Fruit fly (Drosophila melanogaster) whole organism, embryonic: ENCODE results near the gene scpr-A.
A peak's percentile ranks its signal among the peaks of the same experiment; 100 is the strongest.

Experiments used
- Antp ChIP-seq: fragments of 200-800 bp; sonication (Bioruptor generic); optimal IDR thresholded peaks from 3 replicates; lab custom pipeline; 2016; ENCODE audit warnings: missing biosample characterization, missing genetic modification characterization
- Bgb ChIP-seq: fragments of 200-800 bp; sonication (Bioruptor generic); IDR thresholded peaks from 2 replicates; pipeline ENCODE4 v1.3.6; 2022; ENCODE audit warnings: missing biosample characterization, missing genetic modification characterization; ENCODE audit not compliant: partially characterized antibody
- CG10543 ChIP-seq: fragments of 200-800 bp; sonication (Bioruptor generic); optimal IDR thresholded peaks from 3 replicates; lab custom pipeline; 2017; ENCODE audit warnings: missing biosample characterization, mild to moderate bottlenecking, missing genetic modification characterization, moderate library complexity
- CG11560 ChIP-seq: fragments of 200-800 bp; sonication (Bioruptor generic); IDR thresholded peaks from 3 replicates; pipeline ENCODE4 v1.3.6; 2022; ENCODE audit warnings: missing biosample characterization, missing genetic modification characterization
- CG11696 ChIP-seq: fragments of 200-800 bp; sonication (Bioruptor generic); IDR thresholded peaks from 2 replicates; pipeline ENCODE4 v1.3.6; 2022; ENCODE audit warnings: missing biosample characterization, missing genetic modification characterization
- CG12071 ChIP-seq: fragments of 200-800 bp; sonication (Bioruptor generic); optimal IDR thresholded peaks from 3 replicates; lab custom pipeline; 2018; ENCODE audit warnings: missing biosample characterization, mild to moderate bottlenecking, missing genetic modification characterization
- CG12155 ChIP-seq: fragments of 200-800 bp; sonication (Bioruptor generic); optimal IDR thresholded peaks from 3 replicates; lab custom pipeline; 2016; ENCODE audit warnings: missing biosample characterization, missing genetic modification characterization
- CG13123 ChIP-seq: fragments of 200-800 bp; sonication (Bioruptor generic); optimal IDR thresholded peaks from 2 replicates; lab custom pipeline; 2016; ENCODE audit warnings: missing biosample characterization, missing genetic modification characterization
- CG14050 ChIP-seq: fragments of 200-800 bp; sonication (Bioruptor generic); IDR thresholded peaks from 3 replicates; pipeline ENCODE4 v1.3.6; 2022; ENCODE audit warnings: missing biosample characterization, missing genetic modification characterization
- CG15073 ChIP-seq: fragments of 200-800 bp; sonication (Bioruptor generic); optimal IDR thresholded peaks from 2 replicates; lab custom pipeline; 2016; ENCODE audit warnings: missing biosample characterization, missing genetic modification characterization
- CG15479 ChIP-seq: fragments of 200-800 bp; sonication (Bioruptor generic); optimal IDR thresholded peaks from 3 replicates; lab custom pipeline; 2019; ENCODE audit warnings: missing biosample characterization, mild to moderate bottlenecking, missing genetic modification characterization, moderate library complexity
- CG17361 ChIP-seq: fragments of 200-800 bp; sonication (Bioruptor generic); IDR thresholded peaks from 3 replicates; pipeline ENCODE4 v1.3.6; 2022; ENCODE audit warnings: missing biosample characterization, missing genetic modification characterization
- CG2678 ChIP-seq: fragments of 200-800 bp; sonication (Bioruptor generic); optimal IDR thresholded peaks from 3 replicates; lab custom pipeline; 2019; ENCODE audit warnings: missing biosample characterization, mild to moderate bottlenecking, missing genetic modification characterization, moderate library complexity
- CG31441 ChIP-seq: fragments of 200-800 bp; sonication (Bioruptor generic); IDR thresholded peaks from 2 replicates; pipeline ENCODE4 v1.3.6; 2022; ENCODE audit warnings: missing biosample characterization, missing genetic modification characterization
- CG33557 ChIP-seq: fragments of 200-800 bp; sonication (Bioruptor generic); optimal IDR thresholded peaks from 2 replicates; lab custom pipeline; 2019; ENCODE audit warnings: missing biosample characterization, mild to moderate bottlenecking, missing genetic modification characterization, moderate library complexity
- CG4360 ChIP-seq: fragments of 200-800 bp; sonication (Bioruptor generic); IDR thresholded peaks from 2 replicates; pipeline ENCODE4 v1.3.6; 2022; ENCODE audit warnings: missing biosample characterization, missing genetic modification characterization
- CG4424 ChIP-seq: fragments of 200-800 bp; sonication (Bioruptor generic); optimal IDR thresholded peaks from 3 replicates; lab custom pipeline; 2016; ENCODE audit warnings: missing biosample characterization, missing genetic modification characterization
- CG4730 ChIP-seq: fragments of 200-800 bp; sonication (Bioruptor generic); IDR thresholded peaks from 2 replicates; pipeline ENCODE4 v1.3.6; 2022; ENCODE audit warnings: missing biosample characterization, missing genetic modification characterization
- CG4854 ChIP-seq: fragments of 200-800 bp; sonication (Bioruptor generic); optimal IDR thresholded peaks from 2 replicates; lab custom pipeline; 2016; ENCODE audit warnings: missing biosample characterization, missing genetic modification characterization, inconsistent platforms
- CG6683 ChIP-seq: fragments of 200-800 bp; sonication (Bioruptor generic); optimal IDR thresholded peaks from 2 replicates; lab custom pipeline; 2017; ENCODE audit warnings: missing biosample characterization, mild to moderate bottlenecking, missing genetic modification characterization, missing genetic modification reagents
- CHES-1-like ChIP-seq: fragments of 200-800 bp; sonication (Bioruptor generic); optimal IDR thresholded peaks from 2 replicates; lab custom pipeline; 2016; ENCODE audit warnings: missing biosample characterization, missing genetic modification characterization
- Camta ChIP-seq: fragments of 200-800 bp; sonication (Bioruptor generic); optimal IDR thresholded peaks from 2 replicates; lab custom pipeline; 2016; ENCODE audit warnings: missing biosample characterization, missing genetic modification characterization
- CkIIα-i1 ChIP-seq: fragments of 200-800 bp; sonication (Bioruptor generic); IDR thresholded peaks from 2 replicates; pipeline ENCODE4 v1.3.6; 2022; ENCODE audit warnings: missing biosample characterization, missing genetic modification characterization
- CrebB ChIP-seq: fragments of 200-800 bp; sonication (Bioruptor generic); optimal IDR thresholded peaks from 3 replicates; lab custom pipeline; 2018; ENCODE audit warnings: missing biosample characterization, mild to moderate bottlenecking, missing genetic modification characterization
- Deaf1 ChIP-seq: fragments of 200-800 bp; optimal IDR thresholded peaks from 3 replicates; lab custom pipeline; 2019; ENCODE audit warnings: missing biosample characterization, mild to moderate bottlenecking, missing genetic modification characterization, moderate library complexity
- Dfd ChIP-seq, 2 experiments: fragments of >200 bp; optimal IDR thresholded peaks; 2 replicates each; lab custom pipeline; 2017; ENCODE audit warnings: missing biosample characterization in 2 of 2, missing genetic modification characterization in 2 of 2
- Doc2 ChIP-seq: fragments of 200-800 bp; sonication (Bioruptor generic); IDR thresholded peaks from 2 replicates; pipeline ENCODE4 v1.3.6; 2022; ENCODE audit warnings: missing biosample characterization, missing genetic modification characterization
- Fer3 ChIP-seq: fragments of 200-800 bp; sonication (Bioruptor generic); optimal IDR thresholded peaks from 2 replicates; lab custom pipeline; 2018; ENCODE audit warnings: missing biosample characterization, mild to moderate bottlenecking, missing genetic modification characterization, moderate library complexity
- HmgD ChIP-seq: fragments of 200-800 bp; sonication (Bioruptor generic); optimal IDR thresholded peaks from 3 replicates; lab custom pipeline; 2016; ENCODE audit warnings: missing biosample characterization, missing genetic modification characterization
- Jarid2 ChIP-seq: fragments of 200-800 bp; sonication (Bioruptor generic); optimal IDR thresholded peaks from 3 replicates; lab custom pipeline; 2017; ENCODE audit warnings: mild to moderate bottlenecking, missing biosample characterization, missing genetic modification reagents, missing genetic modification characterization
- MTF-1 ChIP-seq: fragments of 200-800 bp; sonication (Bioruptor generic); optimal IDR thresholded peaks from 2 replicates; lab custom pipeline; 2018; ENCODE audit warnings: missing biosample characterization, mild to moderate bottlenecking, missing genetic modification characterization, borderline replicate concordance
- Pdp1 ChIP-seq, 2 experiments: fragments of 200-800 bp; sonication (Bioruptor generic); optimal IDR thresholded peaks; 3 replicates each; lab custom pipeline; 2016; ENCODE audit warnings: missing biosample characterization in 2 of 2, missing genetic modification characterization in 2 of 2, mild to moderate bottlenecking in 1 of 2, moderate library complexity in 1 of 2
- Xbp1 ChIP-seq: fragments of 200-800 bp; sonication (Bioruptor generic); optimal IDR thresholded peaks from 3 replicates; lab custom pipeline; 2016; ENCODE audit warnings: missing biosample characterization, mild to moderate bottlenecking, missing genetic modification characterization
- aop ChIP-seq: fragments of 200-800 bp; sonication (Bioruptor generic); IDR thresholded peaks from 2 replicates; pipeline ENCODE4 v1.3.6; 2022; ENCODE audit warnings: missing biosample characterization, missing genetic modification characterization
- corto ChIP-seq: fragments of 200-800 bp; sonication (Bioruptor generic); optimal IDR thresholded peaks from 2 replicates; lab custom pipeline; 2016; ENCODE audit warnings: missing biosample characterization, mild to moderate bottlenecking, missing genetic modification characterization, moderate library complexity
- danr ChIP-seq: fragments of 200-800 bp; sonication (Bioruptor generic); IDR thresholded peaks from 2 replicates; pipeline ENCODE4 v1.3.6; 2022; ENCODE audit warnings: missing biosample characterization, missing genetic modification characterization
- dimm ChIP-seq: fragments of 200-800 bp; sonication (Bioruptor generic); IDR thresholded peaks from 2 replicates; pipeline ENCODE4 v1.3.6; 2022; ENCODE audit warnings: missing biosample characterization, missing genetic modification characterization
- ewg ChIP-seq: fragments of 200-800 bp; sonication (Bioruptor generic); optimal IDR thresholded peaks from 3 replicates; lab custom pipeline; 2017; ENCODE audit warnings: mild to moderate bottlenecking, missing biosample characterization, missing genetic modification reagents, missing genetic modification characterization
- fd96Cb ChIP-seq: fragments of 200-800 bp; sonication (Bioruptor generic); optimal IDR thresholded peaks from 2 replicates; lab custom pipeline; 2018; ENCODE audit warnings: missing biosample characterization, mild to moderate bottlenecking, missing genetic modification characterization, moderate library complexity
- gsb-n ChIP-seq: fragments of 200-800 bp; sonication (Bioruptor generic); optimal IDR thresholded peaks from 3 replicates; lab custom pipeline; 2018; ENCODE audit warnings: missing biosample characterization, mild to moderate bottlenecking, missing genetic modification characterization
- h ChIP-seq: fragments of >200 bp; optimal IDR thresholded peaks from 2 replicates; lab custom pipeline; 2017
- mam ChIP-seq: fragments of 200-800 bp; sonication (Bioruptor generic); optimal IDR thresholded peaks from 3 replicates; lab custom pipeline; 2016; ENCODE audit warnings: missing biosample characterization, missing genetic modification characterization
- nerfin-2 ChIP-seq: fragments of 200-800 bp; sonication (Bioruptor generic); IDR thresholded peaks from 2 replicates; pipeline ENCODE4 v1.3.6; 2022; ENCODE audit warnings: missing biosample characterization, missing genetic modification characterization; ENCODE audit not compliant: partially characterized antibody
- peb ChIP-seq: fragments of 200-800 bp; sonication (Bioruptor generic); IDR thresholded peaks from 2 replicates; pipeline ENCODE4 v1.3.6; 2022; ENCODE audit warnings: missing biosample characterization, missing genetic modification characterization
- pum ChIP-seq: fragments of 200-800 bp; sonication (Bioruptor generic); optimal IDR thresholded peaks from 2 replicates; lab custom pipeline; 2016; ENCODE audit warnings: missing biosample characterization, missing genetic modification characterization
- sens-2 ChIP-seq: fragments of 200-800 bp; sonication (Bioruptor generic); IDR thresholded peaks from 2 replicates; pipeline ENCODE4 v1.3.6; 2022; ENCODE audit warnings: missing biosample characterization, missing genetic modification characterization
- slp2 ChIP-seq: fragments of 200-800 bp; sonication (Bioruptor generic); optimal IDR thresholded peaks from 2 replicates; lab custom pipeline; 2016; ENCODE audit warnings: missing biosample characterization, missing genetic modification characterization
- tna ChIP-seq: fragments of 200-800 bp; sonication (Bioruptor generic); IDR thresholded peaks from 2 replicates; pipeline ENCODE4 v1.3.6; 2022; ENCODE audit warnings: missing biosample characterization, missing genetic modification characterization; ENCODE audit not compliant: partially characterized antibody
- wdn ChIP-seq: fragments of 200-800 bp; sonication (Bioruptor generic); IDR thresholded peaks from 2 replicates; pipeline ENCODE4 v1.3.6; 2022; ENCODE audit warnings: missing biosample characterization, missing genetic modification characterization
- wor ChIP-seq: fragments of 200-800 bp; sonication (Bioruptor generic); IDR thresholded peaks from 2 replicates; pipeline ENCODE4 v1.3.6; 2022; ENCODE audit warnings: missing biosample characterization, missing genetic modification characterization
- zen2 ChIP-seq: fragments of 200-800 bp; sonication (Bioruptor generic); IDR thresholded peaks from 3 replicates; pipeline ENCODE4 v1.3.6; 2022; ENCODE audit warnings: missing biosample characterization, missing genetic modification characterization; ENCODE audit not compliant: partially characterized antibody

Gene scpr-A

DNA sequence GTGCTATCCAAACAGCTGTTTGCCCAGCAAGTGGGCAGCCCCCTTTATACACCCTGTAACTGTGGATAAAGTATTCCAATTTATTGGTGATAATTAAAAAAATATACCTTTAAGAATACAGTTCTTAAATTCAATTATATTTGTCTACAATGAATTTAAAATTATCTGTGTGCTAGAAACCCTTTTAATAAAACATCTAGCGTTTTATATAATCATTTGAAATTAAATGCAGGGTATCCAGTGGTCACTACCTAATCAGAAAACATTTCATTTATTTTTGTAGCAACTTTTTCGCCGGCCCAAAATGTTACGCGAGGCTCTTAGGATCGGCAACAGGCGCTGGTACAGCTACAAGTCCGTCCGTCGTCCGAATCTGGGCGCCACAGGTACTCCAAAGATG is 14.5 kb upstream of the scpr-A start, which contains the start of gene CG17726 (continued):
- peak; percentile 90 for TF ChIP-seq CG12071 (GFP tag; lab: Kevin White, UChicago)
- no peak for TF ChIP-seq corto (GFP tag; lab: Kevin White, UChicago)
- TF ChIP-seq Camta (GFP tag; lab: Kevin White, UChicago) = peak; percentile 95
- peak; percentile 93 for TF ChIP-seq danr (GFP tag; lab: Robert Waterston, UW)
- peak; percentile 95 for TF ChIP-seq CG12155 (GFP tag; lab: Kevin White, UChicago)
- TF ChIP-seq CG4854 = peak; percentile 90
- TF ChIP-seq nerfin-2 = no peak
- peak; percentile 80 for TF ChIP-seq Antp (GFP tag; lab: Kevin White, UChicago)
- TF ChIP-seq CG4360 (GFP tag; lab: Robert Waterston, UW) = peak; percentile 82
- TF ChIP-seq Dfd (GFP tag; optimal IDR thresholded peaks at IDR 0.05; lab: Kevin White, UChicago) = no peak
- TF ChIP-seq HmgD (GFP tag; lab: Kevin White, UChicago) = peak; percentile 62
- TF ChIP-seq CG15073 (GFP tag; lab: Kevin White, UChicago) = peak; percentile 71
- peak; percentile 97 for TF ChIP-seq CG4424 (GFP tag; lab: Kevin White, UChicago)
- peak; percentile 97 for TF ChIP-seq wor (GFP tag; lab: Robert Waterston, UW)
- peak; percentile 93 for TF ChIP-seq ewg (GFP tag; lab: Kevin White, UChicago)
- TF ChIP-seq tna (GFP tag; lab: Robert Waterston, UW) = no peak
- TF ChIP-seq Xbp1 (GFP tag; lab: Kevin White, UChicago) = peak; percentile 98
- TF ChIP-seq CG31441 (GFP tag; lab: Robert Waterston, UW) = peak; percentile 98
- TF ChIP-seq mam (GFP tag; lab: Kevin White, UChicago) = peak; percentile 90
- peak; percentile 99 for TF ChIP-seq gsb-n (tag; lab: Kevin White, UChicago)
- TF ChIP-seq CkIIα-i1 = peak; percentile 68
- peak; percentile 97 for TF ChIP-seq CG17361 (GFP tag; lab: Robert Waterston, UW)
- TF ChIP-seq CHES-1-like (GFP tag; lab: Kevin White, UChicago) = peak; percentile 84
- peak; percentile 85 for TF ChIP-seq Deaf1 (tag; lab: Kevin White, UChicago)
- TF ChIP-seq aop (GFP tag; lab: Robert Waterston, UW) = peak; percentile 89
- peak; percentile 96 for TF ChIP-seq CrebB (tag; lab: Kevin White, UChicago)
- peak; percentile 92 for TF ChIP-seq MTF-1 (GFP tag; lab: Kevin White, UChicago)
- peak; percentile 87 for TF ChIP-seq CG6683 (GFP tag; lab: Kevin White, UChicago)
- TF ChIP-seq CG4730 = peak; percentile 98
- no peak for TF ChIP-seq zen2 (GFP tag; lab: Robert Waterston, UW)
- peak; percentile 98 for TF ChIP-seq Fer3 (tag; lab: Kevin White, UChicago)
- peak; percentile 94 for TF ChIP-seq CG11696 (GFP tag; lab: Robert Waterston, UW)
- no peak for TF ChIP-seq Bgb (GFP tag; lab: Robert Waterston, UW)
- peak; percentile 65 for TF ChIP-seq CG15479 (GFP tag; lab: Kevin White, UChicago)
- peak; percentile 88 for TF ChIP-seq pum
- TF ChIP-seq CG2678 (tag; lab: Kevin White, UChicago) = peak; percentile 98
- TF ChIP-seq CG14050 (GFP tag; lab: Robert Waterston, UW) = peak; percentile 98
- TF ChIP-seq wdn (GFP tag; lab: Robert Waterston, UW) = peak; percentile 96
- peak; percentile 97 for TF ChIP-seq sens-2 (GFP tag; lab: Robert Waterston, UW)
- peak; percentile 97 for TF ChIP-seq fd96Cb (tag; lab: Kevin White, UChicago)
- peak; percentile 90 to 95 for TF ChIP-seq Pdp1 (GFP tag; optimal IDR thresholded peaks at IDR 0.05; lab: Kevin White, UChicago)
- TF ChIP-seq Jarid2 (GFP tag; lab: Kevin White, UChicago) = no peak
- TF ChIP-seq CG33557 (GFP tag; lab: Kevin White, UChicago) = peak; percentile 97
- TF ChIP-seq peb = peak; percentile 96
- peak; percentile 84 for TF ChIP-seq slp2 (GFP tag; lab: Kevin White, UChicago)
- TF ChIP-seq h (lab: Kevin White, UChicago) = no peak
- peak; percentile 95 for TF ChIP-seq dimm (GFP tag; lab: Robert Waterston, UW)
- TF ChIP-seq Doc2 (GFP tag; lab: Robert Waterston, UW) = peak; percentile 89
- peak; percentile 90 for TF ChIP-seq CG13123 (GFP tag; lab: Kevin White, UChicago)
- TF ChIP-seq CG10543 (GFP tag; lab: Kevin White, UChicago) = peak; percentile 85
- TF ChIP-seq CG11560 (tag; lab: Robert Waterston, UW) = peak; percentile 88
